Worm (Caenorhabditis elegans) whole organism, L4/young adult: ENCODE data around the gene emb-8.

Experiments
- W03F9.2 ChIP-seq: fragments of 150-350 bp; optimal IDR thresholded peaks from 2 replicates; lab custom pipeline; 2014; ENCODE audit warnings: missing biosample characterization, missing genetic modification characterization
- him-1 ChIP-seq: sonication (generic microtip); optimal IDR thresholded peaks from 2 replicates; lab custom pipeline; 2016; ENCODE audit warnings: missing genotype, missing genetic modification reagents, missing genetic modification characterization, missing compliant biosample characterization

DNA sequence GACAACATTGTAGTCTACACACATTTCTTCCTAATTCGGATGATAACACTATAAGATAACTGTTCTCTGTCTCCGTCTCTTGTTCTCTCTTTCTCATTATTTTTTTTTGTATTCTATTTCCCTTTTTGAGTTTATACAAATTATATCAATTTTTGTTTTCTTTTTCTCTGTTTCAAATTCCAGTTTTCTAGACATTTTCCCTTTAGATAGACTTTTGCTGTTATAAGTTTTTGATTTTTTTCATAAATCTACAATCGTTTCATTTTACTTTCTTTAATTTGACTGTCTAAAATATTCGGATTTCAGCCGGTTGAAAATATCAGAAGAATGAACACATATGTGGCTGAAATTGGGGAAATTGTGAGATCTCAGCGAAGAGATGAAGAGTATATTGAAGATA, 36.6 kb upstream of the emb-8 start, which contains the start of gene prx-10:
- no peak for TF ChIP-seq W03F9.2
- no peak for TF ChIP-seq him-1 (tag; lab: Kevin White, UChicago)
